Worm (Caenorhabditis elegans): ENCODE data around the gene C46C2.2.

ce11 chrIV:9212121-9212520, 5.4 kb upstream of the C46C2.2 start, which contains the start of gene C46C2.6:
- TF ChIP-seq med-1 (GFP tag; optimal IDR thresholded peaks at IDR 0.05; ENCODE audit: insufficient read depth), result no peak
- TF ChIP-seq flt-1 (GFP tag; IDR thresholded peaks at IDR 0.05), result no peak
- no peak for TF ChIP-seq ztf-23 (GFP tag; IDR thresholded peaks at IDR 0.05)
- no peak for TF ChIP-seq tab-1 (GFP tag; IDR thresholded peaks at IDR 0.05)

All from whole organism, midembryonic.